Fruit fly (Drosophila melanogaster): Measurements from ENCODE around the gene zfh1.

zfh1 gene

dm6 chr3R:30770069-30770633, 4.4 kb downstream of the zfh1 start (continued):
- TF ChIP-seq Dip2 (GFP tag; IDR thresholded peaks at IDR 0.05): no peak
- TF ChIP-seq CG17829 (tag; optimal IDR thresholded peaks at IDR 0.05): peak; percentile 2
- no peak for TF ChIP-seq nom (GFP tag; optimal IDR thresholded peaks at IDR 0.05)
- TF ChIP-seq Sin3A (optimal IDR thresholded peaks at IDR 0.05): no peak
- TF ChIP-seq Rfx (GFP tag; IDR thresholded peaks at IDR 0.05): no peak
- peak; percentile 27 for TF ChIP-seq dm (GFP tag; optimal IDR thresholded peaks at IDR 0.05)
- TF ChIP-seq toy (GFP tag; IDR thresholded peaks at IDR 0.05): no peak
- TF ChIP-seq Dll (GFP tag; IDR thresholded peaks at IDR 0.05; ENCODE audit: partially characterized antibody): no peak
- peak; percentile 5 for TF ChIP-seq Six4 (GFP tag; optimal IDR thresholded peaks at IDR 0.05)
- no peak for TF ChIP-seq chm (GFP tag; IDR thresholded peaks at IDR 0.05)
- TF ChIP-seq CG16813 (GFP tag; IDR thresholded peaks at IDR 0.05; ENCODE audit: partially characterized antibody): no peak
- TF ChIP-seq zf30C (GFP tag; optimal IDR thresholded peaks at IDR 0.05): peak; percentile 93
- TF ChIP-seq CG11398 (GFP tag; optimal IDR thresholded peaks at IDR 0.05): no peak
- no peak for TF ChIP-seq CG12769 (tag; optimal IDR thresholded peaks at IDR 0.05)
- no peak for TF ChIP-seq Lpt (GFP tag; optimal IDR thresholded peaks at IDR 0.05)
- peak; percentile 28 for TF ChIP-seq Ets65A (GFP tag)
- TF ChIP-seq bsh (GFP tag; optimal IDR thresholded peaks at IDR 0.05): peak in 1 of 2 experiments; percentile 26
- TF ChIP-seq Oaz (GFP tag; IDR thresholded peaks at IDR 0.05): no peak
- TF ChIP-seq Bteb2 (GFP tag; optimal IDR thresholded peaks at IDR 0.05): no peak
- peak; percentile 99 for TF ChIP-seq twi (tag; optimal IDR thresholded peaks at IDR 0.05)
- TF ChIP-seq HHEX (GFP tag; optimal IDR thresholded peaks at IDR 0.05): no peak
- TF ChIP-seq dmrt11E (tag; optimal IDR thresholded peaks at IDR 0.05): peak; percentile 55
- TF ChIP-seq TFAM (GFP tag; optimal IDR thresholded peaks at IDR 0.05): no peak
- no peak for TF ChIP-seq prd (optimal IDR thresholded peaks at IDR 0.05)
- TF ChIP-seq prd (GFP tag; IDR thresholded peaks at IDR 0.05): peak; percentile 48; the same call in 2 of the 3 replicates
- TF ChIP-seq knrl (GFP tag; IDR thresholded peaks at IDR 0.05; ENCODE audit: partially characterized antibody): no peak
- TF ChIP-seq chinmo (GFP tag; IDR thresholded peaks at IDR 0.05; ENCODE audit: partially characterized antibody): no peak
- no peak for TF ChIP-seq gcm (GFP tag; optimal IDR thresholded peaks at IDR 0.05)
- no peak for TF ChIP-seq CG12659 (GFP tag; optimal IDR thresholded peaks at IDR 0.05)
- TF ChIP-seq Dp (GFP tag; optimal IDR thresholded peaks at IDR 0.05): no peak
- TF ChIP-seq pan (optimal IDR thresholded peaks at IDR 0.05): no peak
- TF ChIP-seq pan (GFP tag; optimal IDR thresholded peaks at IDR 0.05 in 1 of 2, IDR thresholded peaks at IDR 0.05 in 1 of 2): no peak
- no peak for TF ChIP-seq CG13775 (GFP tag; optimal IDR thresholded peaks at IDR 0.05)
- TF ChIP-seq HmgZ (tag; optimal IDR thresholded peaks at IDR 0.05): no peak
- peak; percentile 10 for TF ChIP-seq pros (GFP tag; optimal IDR thresholded peaks at IDR 0.05)
- no peak for TF ChIP-seq CG13894 (tag; optimal IDR thresholded peaks at IDR 0.05)
- TF ChIP-seq Poxn (GFP tag; IDR thresholded peaks at IDR 0.05): no peak
- TF ChIP-seq insv (GFP tag; optimal IDR thresholded peaks at IDR 0.05): peak in 1 of 2 experiments; percentile 52
- TF ChIP-seq CG13424 (tag; optimal IDR thresholded peaks at IDR 0.05): no peak
- no peak for TF ChIP-seq CG3281 (GFP tag; optimal IDR thresholded peaks at IDR 0.05)
- TF ChIP-seq lov (optimal IDR thresholded peaks at IDR 0.05): no peak
- 0 out of 3 replicates have a peak, but pooled peaks have one; percentile 25 for TF ChIP-seq lov (GFP tag; IDR thresholded peaks at IDR 0.05)
- TF ChIP-seq fd96Cb (tag; optimal IDR thresholded peaks at IDR 0.05): no peak
- TF ChIP-seq CG15011 (GFP tag; optimal IDR thresholded peaks at IDR 0.05): no peak
- no peak for TF ChIP-seq Hr39 (optimal IDR thresholded peaks at IDR 0.05)
- no peak for TF ChIP-seq C15 (GFP tag; IDR thresholded peaks at IDR 0.05)
- no peak for TF ChIP-seq CG4854 (GFP tag; optimal IDR thresholded peaks at IDR 0.05)
- no peak for TF ChIP-seq bbx (GFP tag; IDR thresholded peaks at IDR 0.05; ENCODE audit: partially characterized antibody)
- no peak for TF ChIP-seq HLH3B (GFP tag; IDR thresholded peaks at IDR 0.05)
- no peak for TF ChIP-seq CG1529 (GFP tag; optimal IDR thresholded peaks at IDR 0.05)
- TF ChIP-seq CG18476 (GFP tag; optimal IDR thresholded peaks at IDR 0.05): no peak
- TF ChIP-seq CG31365 (tag; optimal IDR thresholded peaks at IDR 0.05): no peak
